Worm (Caenorhabditis elegans): ENCODE measurements around the gene F54C8.7.

Gene F54C8.7

ce11 chrIII:9482423-9482993 is 28.6 kb upstream of the F54C8.7 start:
- no peak for TF ChIP-seq dao-5 (tag; optimal IDR thresholded peaks at IDR 0.05)
- no peak for TF ChIP-seq W03F9.2 (tag; optimal IDR thresholded peaks at IDR 0.05)
- no peak for TF ChIP-seq him-1 (tag; optimal IDR thresholded peaks at IDR 0.05)

DNA sequence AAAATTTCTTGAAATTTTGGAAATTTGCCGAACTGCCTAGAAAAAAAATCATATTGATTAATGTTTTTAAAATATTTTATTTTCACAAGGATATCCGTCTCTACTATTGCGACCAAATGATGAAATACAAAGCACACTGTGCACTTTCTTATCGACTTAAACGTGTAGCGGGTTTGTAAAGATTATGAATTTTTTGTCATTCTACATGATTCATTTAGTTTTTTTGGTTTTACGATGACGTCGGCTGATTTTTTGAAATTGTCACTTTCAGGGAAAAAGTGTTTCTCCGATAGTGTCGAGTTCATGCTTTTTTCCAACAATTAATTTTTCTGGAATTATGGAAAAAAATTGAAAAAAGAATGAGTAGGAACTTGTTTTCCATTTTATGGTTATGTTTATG is 22.7 kb upstream of the F54C8.7 start:
- no peak for TF ChIP-seq dao-5 (tag; optimal IDR thresholded peaks at IDR 0.05)
- no peak for TF ChIP-seq him-1 (tag; optimal IDR thresholded peaks at IDR 0.05)
- no peak for TF ChIP-seq W03F9.2 (tag; optimal IDR thresholded peaks at IDR 0.05)

- TF ChIP-seq dao-5 (tag; optimal IDR thresholded peaks at IDR 0.05) (no peak), him-1 (tag; optimal IDR thresholded peaks at IDR 0.05) (no peak), W03F9.2 (tag; optimal IDR thresholded peaks at IDR 0.05) (no peak)
Measured at ce11 chrIII:9474501-9474900, 20.6 kb upstream of the F54C8.7 start.

ce11 chrIII:9472464-9472863 is 18.6 kb upstream of the F54C8.7 start:
- TF ChIP-seq dao-5 (tag; optimal IDR thresholded peaks at IDR 0.05) (no peak), W03F9.2 (tag; optimal IDR thresholded peaks at IDR 0.05) (no peak), him-1 (tag; optimal IDR thresholded peaks at IDR 0.05) (no peak)

ce11 chrIII:9471996-9472395 is 18.1 kb upstream of the F54C8.7 start:
- TF ChIP-seq him-1 (tag; optimal IDR thresholded peaks at IDR 0.05) (no peak), dao-5 (tag; optimal IDR thresholded peaks at IDR 0.05) (no peak), W03F9.2 (tag; optimal IDR thresholded peaks at IDR 0.05) (no peak)

ce11 chrIII:9467857-9468256 is 14.0 kb upstream of the F54C8.7 start, which contains the start of gene tag-342:
Gene tag-342, plus strand, starts transcription at chrIII:9468157.
- TF ChIP-seq him-1 (tag; optimal IDR thresholded peaks at IDR 0.05) (no peak), W03F9.2 (tag; optimal IDR thresholded peaks at IDR 0.05) (no peak), dao-5 (tag; optimal IDR thresholded peaks at IDR 0.05) (no peak)

DNA sequence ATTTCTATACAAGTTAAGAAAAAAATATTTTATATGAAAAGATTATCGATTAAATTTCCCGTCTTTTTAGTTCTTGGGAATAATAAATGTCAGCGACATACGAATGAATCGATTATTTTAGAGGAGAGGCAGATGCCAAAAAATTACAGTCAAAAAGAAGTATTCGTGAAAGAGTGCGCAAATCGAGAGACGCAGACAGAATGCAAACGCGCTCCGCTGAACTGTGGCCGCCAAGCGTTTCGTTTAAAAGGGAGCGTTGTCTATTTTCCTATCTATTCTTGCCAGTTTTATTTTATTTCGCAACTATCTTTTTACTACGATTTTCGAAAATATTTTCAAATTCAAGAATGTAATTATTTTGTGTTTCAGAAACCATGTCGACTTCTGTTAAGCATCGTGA is 13.2 kb upstream of the F54C8.7 start, which contains the start of gene baf-1:
TSS of gene baf-1 (plus strand) at position 370 of the 400 bp plus-strand sequence.
- TF ChIP-seq W03F9.2 (tag; optimal IDR thresholded peaks at IDR 0.05) (peak; percentile 76), him-1 (tag; optimal IDR thresholded peaks at IDR 0.05) (no peak)

- TF ChIP-seq him-1 (tag; optimal IDR thresholded peaks at IDR 0.05) = no peak
- TF ChIP-seq W03F9.2 (tag; optimal IDR thresholded peaks at IDR 0.05) = no peak
- no peak for TF ChIP-seq dao-5 (tag; optimal IDR thresholded peaks at IDR 0.05)
Measured at ce11 chrIII:9465865-9466264, 12.0 kb upstream of the F54C8.7 start, which contains the start of gene B0464.6. Gene B0464.6, minus strand, starts transcription at chrIII:9465965.

DNA sequence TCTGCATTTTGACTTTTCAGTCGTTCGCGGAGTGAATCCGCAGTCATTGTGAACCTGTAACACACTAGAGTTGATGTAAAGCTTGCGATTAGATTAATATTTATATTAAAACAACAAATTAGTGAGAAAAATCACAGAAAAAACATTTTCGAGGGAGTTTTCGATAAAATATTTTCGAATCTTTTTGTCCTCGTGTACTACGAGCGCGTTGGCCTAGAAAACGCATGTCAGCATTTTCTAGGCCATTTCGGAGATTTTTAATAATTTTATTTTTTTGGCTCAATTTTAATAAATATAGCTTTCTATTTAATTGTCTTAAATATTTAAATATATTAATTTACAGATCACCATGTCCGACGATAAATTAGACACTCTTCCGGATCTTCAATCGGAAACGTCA is 11.6 kb upstream of the F54C8.7 start, which contains the start of gene B0464.9:
TSS of gene B0464.9 (plus strand) at position 344 of the 400 bp plus-strand sequence.
- TF ChIP-seq dao-5 (tag; optimal IDR thresholded peaks at IDR 0.05) (no peak), him-1 (tag; optimal IDR thresholded peaks at IDR 0.05) (no peak), W03F9.2 (tag; optimal IDR thresholded peaks at IDR 0.05) (peak; percentile 69)

DNA sequence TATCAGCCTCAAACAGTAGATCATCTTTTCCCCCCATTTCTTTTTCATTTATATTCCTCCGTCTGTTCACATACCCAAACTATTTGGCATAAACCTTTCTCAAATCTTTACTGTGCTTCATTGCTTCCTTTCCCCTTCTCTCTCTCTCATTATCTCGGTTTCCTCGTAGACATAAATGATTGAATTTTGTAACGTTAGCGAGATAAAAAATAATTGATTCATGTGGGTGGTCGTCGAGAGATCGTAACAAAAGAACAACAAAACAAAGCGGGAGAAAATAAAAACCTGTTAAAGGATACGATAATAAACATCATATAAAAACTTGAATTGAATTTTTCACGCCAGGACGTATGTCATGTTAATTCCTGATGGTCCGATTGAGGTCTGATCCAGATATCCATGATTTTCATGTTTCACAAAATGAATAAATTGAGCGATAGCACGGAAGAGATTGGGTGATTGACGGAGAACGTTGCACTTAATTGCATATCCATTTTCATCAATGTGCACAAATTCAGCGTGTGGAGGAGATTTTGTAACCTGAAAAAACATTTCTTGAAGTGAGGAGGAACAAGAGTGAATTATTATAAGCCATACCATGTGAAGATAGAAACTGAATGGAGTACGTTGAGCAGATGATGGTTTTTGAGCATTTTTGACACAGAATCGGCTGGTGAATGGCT is 9.1 kb upstream of the F54C8.7 start:
- TF ChIP-seq dao-5 (tag; optimal IDR thresholded peaks at IDR 0.05) (no peak), him-1 (tag; optimal IDR thresholded peaks at IDR 0.05) (no peak)

- TF ChIP-seq him-1 (tag; optimal IDR thresholded peaks at IDR 0.05) (no peak), dao-5 (tag; optimal IDR thresholded peaks at IDR 0.05) (no peak), W03F9.2 (tag; optimal IDR thresholded peaks at IDR 0.05) (no peak)
Measured at ce11 chrIII:9461894-9462784, 8.3 kb upstream of the F54C8.7 start.

ce11 chrIII:9457192-9458103 is 3.6 kb upstream of the F54C8.7 start:
- TF ChIP-seq W03F9.2 (tag; optimal IDR thresholded peaks at IDR 0.05) (no peak), dao-5 (tag; optimal IDR thresholded peaks at IDR 0.05) (no peak), him-1 (tag; optimal IDR thresholded peaks at IDR 0.05) (no peak)
